Fruit fly (Drosophila melanogaster) whole organism, prepupa: ENCODE results near the gene aph-1.

Experiments
- CG10631 ChIP-seq: fragments of 200-800 bp; sonication (Bioruptor generic); optimal IDR thresholded peaks from 2 replicates; lab custom pipeline; 2016; ENCODE audit warnings: missing biosample characterization, missing genetic modification characterization
- CG10669 ChIP-seq: fragments of 200-800 bp; sonication (Bioruptor generic); optimal IDR thresholded peaks from 3 replicates; lab custom pipeline; 2018; ENCODE audit warnings: missing biosample characterization, mild to moderate bottlenecking, missing genetic modification characterization, moderate library complexity
- CG11294 ChIP-seq: fragments of 200-800 bp; sonication (Bioruptor generic); IDR thresholded peaks from 2 replicates; pipeline ENCODE4 v1.3.6; 2022; ENCODE audit warnings: missing biosample characterization, missing genetic modification characterization
- CG11762 ChIP-seq: fragments of 200-800 bp; sonication (Bioruptor generic); optimal IDR thresholded peaks from 3 replicates; lab custom pipeline; 2016; ENCODE audit warnings: missing biosample characterization, missing genetic modification characterization; ENCODE audit not compliant: insufficient read depth
- CG15336 ChIP-seq: fragments of 200-800 bp; sonication (Bioruptor generic); IDR thresholded peaks from 2 replicates; pipeline ENCODE4 v1.3.6; 2022; ENCODE audit warnings: missing biosample characterization, missing genetic modification characterization
- CG16779 ChIP-seq: fragments of 200-800 bp; sonication (Bioruptor generic); optimal IDR thresholded peaks from 3 replicates; lab custom pipeline; 2017; ENCODE audit warnings: missing biosample characterization, mild to moderate bottlenecking, missing genetic modification characterization
- CG3032 ChIP-seq: fragments of 200-800 bp; optimal IDR thresholded peaks from 2 replicates; lab custom pipeline; 2019; ENCODE audit warnings: missing biosample characterization, mild to moderate bottlenecking, missing genetic modification characterization, moderate library complexity
- CG31627 ChIP-seq: fragments of 200-800 bp; sonication (Bioruptor generic); optimal IDR thresholded peaks from 3 replicates; lab custom pipeline; 2016; ENCODE audit warnings: missing biosample characterization, missing genetic modification characterization
- CG3919 ChIP-seq: fragments of 200-800 bp; sonication (Bioruptor generic); optimal IDR thresholded peaks from 3 replicates; lab custom pipeline; 2016; ENCODE audit warnings: missing biosample characterization, missing genetic modification characterization
- CG6163 ChIP-seq: fragments of 200-800 bp; sonication (Bioruptor generic); IDR thresholded peaks from 3 replicates; pipeline ENCODE4 v1.3.6; 2022; ENCODE audit warnings: missing biosample characterization, missing genetic modification characterization
- CG6276 ChIP-seq: fragments of 200-800 bp; sonication (Bioruptor generic); optimal IDR thresholded peaks from 2 replicates; lab custom pipeline; 2017; ENCODE audit warnings: missing biosample characterization, mild to moderate bottlenecking, missing genetic modification characterization
- CG6808 ChIP-seq: fragments of 200-800 bp; sonication (Bioruptor generic); optimal IDR thresholded peaks from 3 replicates; lab custom pipeline; 2017; ENCODE audit warnings: missing biosample characterization, missing genetic modification characterization, mild to moderate bottlenecking, moderate library complexity, missing genetic modification reagents
- CG6854 ChIP-seq: fragments of 200-800 bp; sonication (Bioruptor generic); optimal IDR thresholded peaks from 2 replicates; lab custom pipeline; 2017; ENCODE audit warnings: missing biosample characterization, mild to moderate bottlenecking, missing genetic modification characterization
- CG7368 ChIP-seq: fragments of 200-800 bp; sonication (Bioruptor generic); optimal IDR thresholded peaks from 3 replicates; lab custom pipeline; 2016; ENCODE audit warnings: missing biosample characterization, missing genetic modification characterization
- CG8119 ChIP-seq: fragments of 200-800 bp; sonication (Bioruptor generic); IDR thresholded peaks from 3 replicates; pipeline ENCODE4 v1.3.6; 2022; ENCODE audit warnings: missing biosample characterization, missing genetic modification characterization
- CG8319 ChIP-seq: fragments of 200-800 bp; sonication (Bioruptor generic); optimal IDR thresholded peaks from 3 replicates; lab custom pipeline; 2016; ENCODE audit warnings: missing biosample characterization, missing genetic modification characterization
- CG8632 ChIP-seq: fragments of 200-800 bp; sonication (Bioruptor generic); optimal IDR thresholded peaks from 3 replicates; lab custom pipeline; 2016; ENCODE audit warnings: missing biosample characterization, missing genetic modification characterization
- CG9139 ChIP-seq: fragments of 200-800 bp; sonication (Bioruptor generic); optimal IDR thresholded peaks from 3 replicates; lab custom pipeline; 2017; ENCODE audit warnings: missing biosample characterization, mild to moderate bottlenecking, missing genetic modification characterization
- Eip75B ChIP-seq: fragments of 200-800 bp; sonication (Bioruptor generic); optimal IDR thresholded peaks from 3 replicates; lab custom pipeline; 2016; ENCODE audit warnings: missing biosample characterization, missing genetic modification characterization
- Eip78C ChIP-seq: fragments of 200-800 bp; sonication (Bioruptor generic); peaks from one replicate; lab custom pipeline; 2016; ENCODE audit warnings: missing biosample characterization, missing genetic modification characterization
- Ets96B ChIP-seq: fragments of 200-800 bp; optimal IDR thresholded peaks from 2 replicates; lab custom pipeline; 2019; ENCODE audit warnings: missing biosample characterization, mild to moderate bottlenecking, missing genetic modification characterization, moderate library complexity
- Hr4 ChIP-seq: fragments of 200-800 bp; sonication (Bioruptor generic); optimal IDR thresholded peaks from 3 replicates; lab custom pipeline; 2016; ENCODE audit warnings: missing biosample characterization, missing genetic modification characterization
- Sox102F ChIP-seq: fragments of 200-800 bp; sonication (Bioruptor generic); optimal IDR thresholded peaks from 2 replicates; lab custom pipeline; 2016; ENCODE audit warnings: missing biosample characterization, mild to moderate bottlenecking, missing genetic modification characterization
- Sox14 ChIP-seq: fragments of 200-800 bp; sonication (Bioruptor generic); optimal IDR thresholded peaks from 3 replicates; lab custom pipeline; 2016; ENCODE audit warnings: missing biosample characterization, missing genetic modification characterization
- achi ChIP-seq: fragments of 200-800 bp; sonication (Bioruptor generic); optimal IDR thresholded peaks from 3 replicates; lab custom pipeline; 2016; ENCODE audit warnings: missing biosample characterization, missing genetic modification characterization
- acj6 ChIP-seq: fragments of 200-800 bp; sonication (Bioruptor generic); optimal IDR thresholded peaks from 3 replicates; lab custom pipeline; 2016; ENCODE audit warnings: missing biosample characterization, missing genetic modification characterization
- eg ChIP-seq: fragments of 200-800 bp; sonication (Bioruptor generic); IDR thresholded peaks from 3 replicates; pipeline ENCODE4 v1.3.6; 2022; ENCODE audit warnings: missing biosample characterization, missing genetic modification characterization
- esn ChIP-seq: fragments of 200-800 bp; sonication (Bioruptor generic); optimal IDR thresholded peaks from 2 replicates; lab custom pipeline; 2016; ENCODE audit warnings: missing biosample characterization, mild to moderate bottlenecking, missing genetic modification characterization, moderate library complexity
- fd85E ChIP-seq: fragments of 200-800 bp; sonication (Bioruptor generic); optimal IDR thresholded peaks from 3 replicates; lab custom pipeline; 2016; ENCODE audit warnings: missing biosample characterization, missing genetic modification characterization
- fkh ChIP-seq: fragments of 200-800 bp; sonication (Bioruptor generic); optimal IDR thresholded peaks from 3 replicates; lab custom pipeline; 2017; ENCODE audit warnings: missing biosample characterization, mild to moderate bottlenecking, missing genetic modification characterization, moderate library complexity
- lz ChIP-seq: fragments of 200-800 bp; sonication (Bioruptor generic); optimal IDR thresholded peaks from 3 replicates; lab custom pipeline; 2016; ENCODE audit warnings: missing biosample characterization, missing genetic modification characterization
- net ChIP-seq: fragments of 200-800 bp; sonication (Bioruptor generic); optimal IDR thresholded peaks from 3 replicates; lab custom pipeline; 2016; ENCODE audit warnings: missing biosample characterization, missing genetic modification characterization
- pdm3 ChIP-seq: fragments of 200-800 bp; sonication (Bioruptor generic); optimal IDR thresholded peaks from 3 replicates; lab custom pipeline; 2016; ENCODE audit warnings: missing biosample characterization, missing genetic modification characterization
- salr ChIP-seq, 2 experiments: fragments of 200-800 bp; sonication (Bioruptor generic); optimal IDR thresholded peaks; 3 replicates each; lab custom pipeline; 2016 to 2018; ENCODE audit warnings: missing biosample characterization in 2 of 2, missing genetic modification characterization in 2 of 2, mild to moderate bottlenecking in 1 of 2
- spab ChIP-seq: fragments of 200-800 bp; sonication (Bioruptor generic); optimal IDR thresholded peaks from 2 replicates; lab custom pipeline; 2017; ENCODE audit warnings: missing biosample characterization, mild to moderate bottlenecking, missing genetic modification characterization, missing genetic modification reagents
- ss ChIP-seq, 2 experiments: fragments of 200-800 bp; sonication (Bioruptor generic); optimal IDR thresholded peaks; 2 replicates in 1 of 2; 3 replicates in 1 of 2; lab custom pipeline; 2017 to 2018; ENCODE audit warnings: mild to moderate bottlenecking in 2 of 2, missing biosample characterization in 2 of 2, missing genetic modification characterization in 2 of 2, moderate library complexity in 1 of 2
- svp ChIP-seq: fragments of 200-800 bp; sonication (Bioruptor generic); peaks from one replicate; lab custom pipeline; 2016; ENCODE audit warnings: missing biosample characterization, missing genetic modification characterization
- topi ChIP-seq: fragments of 200-800 bp; sonication (Bioruptor generic); optimal IDR thresholded peaks from 3 replicates; lab custom pipeline; 2016; ENCODE audit warnings: missing biosample characterization, missing genetic modification characterization
- vri ChIP-seq: fragments of 200-800 bp; sonication (Bioruptor generic); optimal IDR thresholded peaks from 3 replicates; lab custom pipeline; 2016; ENCODE audit warnings: missing biosample characterization, mild to moderate bottlenecking, missing genetic modification characterization

The aph-1 gene

dm6 chr2L:2806190-2806763, 40.2 kb downstream of the aph-1 start (continued):
- TF ChIP-seq spab (GFP tag; lab: Kevin White, UChicago) = peak; percentile 68
- TF ChIP-seq CG10669 = peak; percentile 43
- peak; percentile 19 for TF ChIP-seq Eip75B (GFP tag; lab: Kevin White, UChicago)
- TF ChIP-seq Sox14 (GFP tag; lab: Kevin White, UChicago) = peak; percentile 21
- TF ChIP-seq CG15336 (GFP tag; lab: Robert Waterston, UW) = no peak
- peak; percentile 72 for TF ChIP-seq net (GFP tag; lab: Kevin White, UChicago)
- TF ChIP-seq CG8119 (GFP tag; lab: Robert Waterston, UW) = no peak; the same call in 2 of the 3 replicates
- TF ChIP-seq fd85E = no peak
- TF ChIP-seq CG9139 = peak; percentile 87
- peak; percentile 55 for TF ChIP-seq CG3919 (GFP tag; lab: Kevin White, UChicago)
- peak; percentile 82 for TF ChIP-seq CG6808 (GFP tag; lab: Kevin White, UChicago)
- TF ChIP-seq Eip78C = peak; percentile 69
- TF ChIP-seq CG16779 = peak; percentile 61
- TF ChIP-seq pdm3 (GFP tag; lab: Kevin White, UChicago) = no peak
- peak; percentile 7 for TF ChIP-seq CG7368
- TF ChIP-seq CG11762 = no peak
- TF ChIP-seq CG10631 (GFP tag; lab: Kevin White, UChicago) = no peak
- no peak for TF ChIP-seq fkh
- TF ChIP-seq CG11294 (GFP tag; lab: Robert Waterston, UW) = no peak
- TF ChIP-seq CG31627 (GFP tag; lab: Kevin White, UChicago) = no peak
- TF ChIP-seq lz (GFP tag; lab: Kevin White, UChicago) = no peak
- no peak for TF ChIP-seq CG3032 (tag; lab: Kevin White, UChicago)
- TF ChIP-seq Hr4 (GFP tag; lab: Kevin White, UChicago) = no peak
- TF ChIP-seq acj6 (GFP tag; lab: Kevin White, UChicago) = peak; percentile 15

dm6 chr2L:2807597-2807996, 41.6 kb downstream of the aph-1 start:
- TF ChIP-seq pdm3 (GFP tag; lab: Kevin White, UChicago) (no peak), svp (GFP tag; lab: Kevin White, UChicago) (peak; percentile 87), acj6 (GFP tag; lab: Kevin White, UChicago) (no peak), CG6276 (GFP tag; lab: Kevin White, UChicago) (no peak), esn (GFP tag; lab: Kevin White, UChicago) (no peak), achi (GFP tag; lab: Kevin White, UChicago) (no peak), Sox102F (GFP tag; lab: Kevin White, UChicago) (no peak), CG7368 (no peak), CG8319 (no peak), CG16779 (no peak), CG10631 (GFP tag; lab: Kevin White, UChicago) (no peak), Ets96B (tag; lab: Kevin White, UChicago) (no peak), Eip78C (peak; percentile 17), vri (GFP tag; lab: Kevin White, UChicago) (no peak), CG8632 (no peak), topi (GFP tag; lab: Kevin White, UChicago) (no peak), salr (GFP tag; optimal IDR thresholded peaks at IDR 0.05; lab: Kevin White, UChicago) (no peak), eg (no peak)

dm6 chr2L:2808038-2808699, 42.1 kb downstream of the aph-1 start:
- no peak for TF ChIP-seq CG6854 (GFP tag; lab: Kevin White, UChicago)
- no peak for TF ChIP-seq lz (GFP tag; lab: Kevin White, UChicago)
- TF ChIP-seq Eip78C = peak; percentile 25
- peak; percentile 11 for TF ChIP-seq CG16779
- peak; percentile 1 for TF ChIP-seq vri (GFP tag; lab: Kevin White, UChicago)
- TF ChIP-seq eg = peak; percentile 28; the same call in 1 of the 3 replicates
- TF ChIP-seq Eip75B (GFP tag; lab: Kevin White, UChicago) = peak; percentile 3
- no peak for TF ChIP-seq CG6163 (GFP tag; lab: Robert Waterston, UW)
- peak in 1 of 2 experiments; percentile 47 for TF ChIP-seq ss (GFP tag; optimal IDR thresholded peaks at IDR 0.05; lab: Kevin White, UChicago)
- TF ChIP-seq CG6808 (GFP tag; lab: Kevin White, UChicago) = peak; percentile 27
- TF ChIP-seq svp (GFP tag; lab: Kevin White, UChicago) = peak; percentile 89
- TF ChIP-seq CG8119 (GFP tag; lab: Robert Waterston, UW) = 0 out of 3 replicates have a peak, but pooled peaks have one; percentile 32
- TF ChIP-seq CG9139 = peak; percentile 5
